Fruit fly (Drosophila melanogaster) whole organism, embryonic: ENCODE results near the gene mahe.
A peak's percentile ranks its signal among the peaks of the same experiment; 100 is the strongest.

Experiments used
- Atf3 ChIP-seq: fragments of 200-800 bp; sonication (Bioruptor generic); optimal IDR thresholded peaks from 3 replicates; lab custom pipeline; 2016; ENCODE audit warnings: missing biosample characterization, missing genetic modification characterization
- Bdp1 ChIP-seq: fragments of 200-800 bp; sonication (Bioruptor generic); optimal IDR thresholded peaks from 3 replicates; lab custom pipeline; 2016; ENCODE audit warnings: missing biosample characterization, missing genetic modification characterization
- CG10979 ChIP-seq: fragments of 200-800 bp; sonication (Bioruptor generic); optimal IDR thresholded peaks from 2 replicates; lab custom pipeline; 2018; ENCODE audit warnings: missing biosample characterization, mild to moderate bottlenecking, missing genetic modification characterization, moderate library complexity
- CG11093 ChIP-seq: fragments of 200-800 bp; sonication (Bioruptor generic); IDR thresholded peaks from 3 replicates; pipeline ENCODE4 v1.3.6; 2022; ENCODE audit warnings: missing biosample characterization, missing genetic modification characterization
- CG13424 ChIP-seq: fragments of 200-800 bp; sonication (Bioruptor generic); optimal IDR thresholded peaks from 2 replicates; lab custom pipeline; 2019; ENCODE audit warnings: missing biosample characterization, mild to moderate bottlenecking, missing genetic modification characterization, moderate library complexity
- CG14014 ChIP-seq: fragments of 200-800 bp; sonication (Bioruptor generic); IDR thresholded peaks from 2 replicates; pipeline ENCODE4 v1.3.6; 2022; ENCODE audit warnings: missing biosample characterization, missing genetic modification characterization
- CG14710 ChIP-seq: fragments of 200-800 bp; sonication (Bioruptor generic); optimal IDR thresholded peaks from 3 replicates; lab custom pipeline; 2019; ENCODE audit warnings: missing biosample characterization, mild to moderate bottlenecking, missing genetic modification characterization, moderate library complexity
- CG14965 ChIP-seq: fragments of 200-800 bp; sonication (Bioruptor generic); optimal IDR thresholded peaks from 2 replicates; lab custom pipeline; 2016; ENCODE audit warnings: missing biosample characterization, missing genetic modification characterization, borderline replicate concordance
- CG17361 ChIP-seq: fragments of 200-800 bp; sonication (Bioruptor generic); IDR thresholded peaks from 3 replicates; pipeline ENCODE4 v1.3.6; 2022; ENCODE audit warnings: missing biosample characterization, missing genetic modification characterization
- CG17829 ChIP-seq: fragments of 200-800 bp; optimal IDR thresholded peaks from 2 replicates; lab custom pipeline; 2019; ENCODE audit warnings: missing biosample characterization, mild to moderate bottlenecking, missing genetic modification characterization, moderate library complexity
- CG2199 ChIP-seq: fragments of 200-800 bp; sonication (Bioruptor generic); IDR thresholded peaks from 3 replicates; pipeline ENCODE4 v1.3.6; 2022; ENCODE audit warnings: missing biosample characterization, missing genetic modification characterization
- CG2712 ChIP-seq: fragments of 200-800 bp; optimal IDR thresholded peaks from 3 replicates; lab custom pipeline; 2019; ENCODE audit warnings: missing biosample characterization, mild to moderate bottlenecking, missing genetic modification characterization, moderate library complexity
- CG30431 ChIP-seq: fragments of 200-800 bp; sonication (Bioruptor generic); optimal IDR thresholded peaks from 2 replicates; lab custom pipeline; 2017; ENCODE audit warnings: missing biosample characterization, missing genetic modification characterization
- CG31388 ChIP-seq: fragments of 200-800 bp; sonication (Bioruptor generic); optimal IDR thresholded peaks from 2 replicates; lab custom pipeline; 2016; ENCODE audit warnings: missing biosample characterization, missing genetic modification characterization
- CG33557 ChIP-seq: fragments of 200-800 bp; sonication (Bioruptor generic); optimal IDR thresholded peaks from 2 replicates; lab custom pipeline; 2019; ENCODE audit warnings: missing biosample characterization, mild to moderate bottlenecking, missing genetic modification characterization, moderate library complexity
- CG3726 ChIP-seq: fragments of 200-800 bp; sonication (Bioruptor generic); IDR thresholded peaks from 3 replicates; pipeline ENCODE4, ENCODE4 v1.3.6; 2022; ENCODE audit warnings: missing biosample characterization, missing genetic modification characterization
- CG4617 ChIP-seq: fragments of 200-800 bp; sonication (Bioruptor generic); optimal IDR thresholded peaks from 3 replicates; lab custom pipeline; 2016; ENCODE audit warnings: missing biosample characterization, missing genetic modification characterization, borderline replicate concordance
- CG7357 ChIP-seq: fragments of 200-800 bp; sonication (Bioruptor generic); IDR thresholded peaks from 3 replicates; pipeline ENCODE4 v1.3.6; 2022; ENCODE audit warnings: missing biosample characterization, missing genetic modification characterization
- D ChIP-seq, 2 experiments: fragments of 200-800 bp in 1 of 2; fragments of >200 bp in 1 of 2; sonication (Bioruptor generic) in 1 of 2; optimal IDR thresholded peaks; 2 replicates in 1 of 2; 3 replicates in 1 of 2; lab custom pipeline; 2017; ENCODE audit warnings: mild to moderate bottlenecking in 1 of 2, missing biosample characterization in 1 of 2, missing genetic modification characterization in 1 of 2, missing genetic modification reagents in 1 of 2
- Gsc ChIP-seq: fragments of 200-800 bp; sonication (Bioruptor generic); IDR thresholded peaks from 2 replicates; pipeline ENCODE4 v1.3.6; 2022; ENCODE audit warnings: missing biosample characterization, missing genetic modification characterization
- Hmr ChIP-seq: fragments of 200-800 bp; sonication (Bioruptor generic); optimal IDR thresholded peaks from 3 replicates; lab custom pipeline; 2017; ENCODE audit warnings: mild to moderate bottlenecking, missing biosample characterization, missing genetic modification reagents, missing genetic modification characterization
- Hr78 ChIP-seq, 2 experiments: fragments of 200-800 bp in 1 of 2; fragments of >200 bp in 1 of 2; sonication (Bioruptor generic) in 1 of 2; optimal IDR thresholded peaks; 2 replicates each; lab custom pipeline; 2017 to 2019; ENCODE audit warnings: missing biosample characterization in 2 of 2, missing genetic modification characterization in 2 of 2, mild to moderate bottlenecking in 1 of 2, moderate library complexity in 1 of 2
- Hsf ChIP-seq: fragments of 200-800 bp; sonication (Bioruptor generic); optimal IDR thresholded peaks from 3 replicates; lab custom pipeline; 2016; ENCODE audit warnings: missing biosample characterization, missing genetic modification characterization
- NC2β ChIP-seq: fragments of 200-800 bp; sonication (Bioruptor generic); optimal IDR thresholded peaks from 2 replicates; lab custom pipeline; 2016; ENCODE audit warnings: missing biosample characterization, missing genetic modification characterization
- Poxn ChIP-seq: fragments of 200-800 bp; sonication (Bioruptor generic); IDR thresholded peaks from 2 replicates; pipeline ENCODE4 v1.3.6; 2022; ENCODE audit warnings: missing biosample characterization, missing genetic modification characterization
- Spps ChIP-seq: fragments of 200-800 bp; sonication (Bioruptor generic); optimal IDR thresholded peaks from 2 replicates; lab custom pipeline; 2018; ENCODE audit warnings: missing biosample characterization, mild to moderate bottlenecking, missing genetic modification characterization
- Trl ChIP-seq, 3 experiments: fragments of >200 bp in 2 of 3; fragments of 200-800 bp in 1 of 3; sonication (Bioruptor generic) in 1 of 3; optimal IDR thresholded peaks; 2 replicates in 1 of 3; 3 replicates in 2 of 3; lab custom pipeline; 2016 to 2017; ENCODE audit warnings: missing biosample characterization in 1 of 3, missing genetic modification characterization in 1 of 3
- bab2 ChIP-seq: fragments of 200-800 bp; sonication (Bioruptor generic); optimal IDR thresholded peaks from 2 replicates; lab custom pipeline; 2016; ENCODE audit warnings: missing biosample characterization, missing genetic modification characterization
- chn ChIP-seq: fragments of 200-800 bp; sonication (Bioruptor generic); optimal IDR thresholded peaks from 2 replicates; lab custom pipeline; 2016; ENCODE audit warnings: missing biosample characterization, missing genetic modification characterization
- dati ChIP-seq: fragments of 200-800 bp; sonication (Bioruptor generic); IDR thresholded peaks from 2 replicates; pipeline ENCODE4 v1.3.6; 2022; ENCODE audit warnings: missing biosample characterization, missing genetic modification characterization
- dimm ChIP-seq: fragments of 200-800 bp; sonication (Bioruptor generic); IDR thresholded peaks from 2 replicates; pipeline ENCODE4 v1.3.6; 2022; ENCODE audit warnings: missing biosample characterization, missing genetic modification characterization
- dpn ChIP-seq, 2 experiments: fragments of 200-800 bp; sonication (Bioruptor generic); optimal IDR thresholded peaks; 3 replicates each; lab custom pipeline; 2016; ENCODE audit warnings: missing biosample characterization in 2 of 2, missing genetic modification characterization in 2 of 2
- dysf ChIP-seq: fragments of 200-800 bp; sonication (Bioruptor generic); IDR thresholded peaks from 3 replicates; pipeline ENCODE4 v1.3.6; 2022; ENCODE audit warnings: missing biosample characterization, missing genetic modification characterization
- hkb ChIP-seq, 2 experiments: fragments of 200-800 bp in 1 of 2; fragments of >200 bp in 1 of 2; sonication (Bioruptor generic) in 1 of 2; IDR thresholded peaks in 1 of 2; optimal IDR thresholded peaks in 1 of 2; 2 replicates each; pipeline versions ENCODE4 v1.3.6 to Lab custom; 2017 to 2022; ENCODE audit warnings: missing biosample characterization in 1 of 2, missing genetic modification characterization in 1 of 2
- inv ChIP-seq: fragments of 200-800 bp; sonication (Bioruptor generic); IDR thresholded peaks from 2 replicates; pipeline ENCODE4 v1.3.6; 2022; ENCODE audit warnings: missing biosample characterization, missing genetic modification characterization; ENCODE audit not compliant: partially characterized antibody
- lilli ChIP-seq: fragments of 200-800 bp; sonication (Bioruptor generic); optimal IDR thresholded peaks from 3 replicates; lab custom pipeline; 2016; ENCODE audit warnings: missing biosample characterization, missing genetic modification characterization
- mirr ChIP-seq: fragments of 200-800 bp; sonication (Bioruptor generic); optimal IDR thresholded peaks from 3 replicates; lab custom pipeline; 2018; ENCODE audit warnings: missing biosample characterization, mild to moderate bottlenecking, missing genetic modification characterization
- nom ChIP-seq: fragments of 200-800 bp; sonication (Bioruptor generic); optimal IDR thresholded peaks from 2 replicates; lab custom pipeline; 2017; ENCODE audit warnings: missing biosample characterization, missing genetic modification characterization, mild to moderate bottlenecking, moderate library complexity, missing genetic modification reagents
- onecut ChIP-seq: fragments of 200-800 bp; sonication (Bioruptor generic); IDR thresholded peaks from 2 replicates; pipeline ENCODE4 v1.3.6; 2022; ENCODE audit warnings: missing biosample characterization, missing genetic modification characterization
- otp ChIP-seq: fragments of 200-800 bp; sonication (Bioruptor generic); IDR thresholded peaks from 3 replicates; pipeline ENCODE4, ENCODE4 v1.3.6; 2022; ENCODE audit warnings: missing biosample characterization, missing genetic modification characterization
- pan ChIP-seq, 4 experiments: fragments of >200 bp in 3 of 4; fragments of 200-800 bp in 1 of 4; sonication (Bioruptor generic) in 1 of 4; optimal IDR thresholded peaks in 3 of 4; IDR thresholded peaks in 1 of 4; 2 replicates each; pipeline versions ENCODE4 v1.3.6 to Lab custom; 2017 to 2022; ENCODE audit warnings: missing biosample characterization in 2 of 4, missing genetic modification characterization in 2 of 4, mixed read lengths in 1 of 4
- peb ChIP-seq: fragments of 200-800 bp; sonication (Bioruptor generic); IDR thresholded peaks from 2 replicates; pipeline ENCODE4 v1.3.6; 2022; ENCODE audit warnings: missing biosample characterization, missing genetic modification characterization
- pzg ChIP-seq: fragments of 200-800 bp; sonication (Bioruptor generic); optimal IDR thresholded peaks from 3 replicates; lab custom pipeline; 2018; ENCODE audit warnings: missing biosample characterization, mild to moderate bottlenecking, missing genetic modification characterization, moderate library complexity
- rib ChIP-seq: fragments of 200-800 bp; sonication (Bioruptor generic); IDR thresholded peaks from 2 replicates; pipeline ENCODE4 v1.3.6; 2022; ENCODE audit warnings: missing biosample characterization, missing genetic modification characterization
- salm ChIP-seq: fragments of 200-800 bp; sonication (Bioruptor generic); optimal IDR thresholded peaks from 2 replicates; lab custom pipeline; 2018; ENCODE audit warnings: missing biosample characterization, mild to moderate bottlenecking, missing genetic modification characterization
- seq ChIP-seq: fragments of 200-800 bp; sonication (Bioruptor generic); IDR thresholded peaks from 2 replicates; pipeline ENCODE4 v1.3.6; 2022; ENCODE audit warnings: missing biosample characterization, missing genetic modification characterization
- stwl ChIP-seq: fragments of 200-800 bp; sonication (Bioruptor generic); optimal IDR thresholded peaks from 3 replicates; lab custom pipeline; 2018; ENCODE audit warnings: missing biosample characterization, mild to moderate bottlenecking, missing genetic modification characterization, moderate library complexity
- tio ChIP-seq: fragments of 200-800 bp; sonication (Bioruptor generic); optimal IDR thresholded peaks from 2 replicates; lab custom pipeline; 2017; ENCODE audit warnings: missing biosample characterization, missing genetic modification characterization, inconsistent platforms
- unpg ChIP-seq: fragments of 200-800 bp; sonication (Bioruptor generic); optimal IDR thresholded peaks from 3 replicates; lab custom pipeline; 2018; ENCODE audit warnings: missing biosample characterization, mild to moderate bottlenecking, missing genetic modification characterization, moderate library complexity

The mahe gene

dm6 chrX:7893411-7894122, 37.6 kb downstream of the mahe start, which contains the start of the genes CG45089, ND-MNLL and p115 (continued):
- no peak for TF ChIP-seq rib
- no peak for TF ChIP-seq hkb (optimal IDR thresholded peaks at IDR 0.05; lab: Kevin White, UChicago)
- TF ChIP-seq hkb (GFP tag; IDR thresholded peaks at IDR 0.05; lab: Robert Waterston, UW) = peak; percentile 49
- TF ChIP-seq seq (GFP tag; lab: Robert Waterston, UW) = peak; percentile 31; the same call in 1 of the 2 replicates
- TF ChIP-seq CG14965 (GFP tag; lab: Kevin White, UChicago) = no peak
- TF ChIP-seq pzg (GFP tag; lab: Kevin White, UChicago) = peak; percentile 59
- no peak for TF ChIP-seq Bdp1 (GFP tag; lab: Kevin White, UChicago)
- no peak for TF ChIP-seq CG11093 (GFP tag; lab: Robert Waterston, UW)
- TF ChIP-seq CG3726 (GFP tag; lab: Robert Waterston, UW) = no peak
- no peak for TF ChIP-seq Poxn
- TF ChIP-seq CG7357 (GFP tag; lab: Robert Waterston, UW) = no peak
- TF ChIP-seq Hsf (GFP tag; lab: Kevin White, UChicago) = peak; percentile 48
- peak; percentile 47; the same call in 1 of the 2 replicates for TF ChIP-seq CG14014 (GFP tag; lab: Robert Waterston, UW)
- TF ChIP-seq salm (tag; lab: Kevin White, UChicago) = no peak
- TF ChIP-seq CG31388 = peak; percentile 6
- TF ChIP-seq Hr78 (GFP tag; optimal IDR thresholded peaks at IDR 0.05; lab: Kevin White, UChicago) = no peak
- peak; percentile 60 for TF ChIP-seq unpg
- TF ChIP-seq bab2 (GFP tag; lab: Kevin White, UChicago) = peak; percentile 24
- TF ChIP-seq inv = peak; percentile 61
- peak; percentile 77 for TF ChIP-seq CG14710
- TF ChIP-seq dati = no peak
- peak; percentile 40 for TF ChIP-seq Hmr (GFP tag; lab: Kevin White, UChicago)
- TF ChIP-seq otp = no peak
- 0 out of 2 replicates have a peak, but pooled peaks have one; percentile 6 for TF ChIP-seq onecut (GFP tag; lab: Robert Waterston, UW)
- TF ChIP-seq dpn (GFP tag; optimal IDR thresholded peaks at IDR 0.05; lab: Kevin White, UChicago) = peak; percentile 11 to 68
- TF ChIP-seq NC2β (GFP tag; lab: Kevin White, UChicago) = peak; percentile 12
- TF ChIP-seq dimm = no peak
- no peak for TF ChIP-seq mirr (GFP tag; lab: Kevin White, UChicago)
- TF ChIP-seq CG30431 (GFP tag; lab: Kevin White, UChicago) = no peak
- peak; percentile 72 for TF ChIP-seq CG13424 (tag; lab: Kevin White, UChicago)
- peak; percentile 28 for TF ChIP-seq chn (GFP tag; lab: Kevin White, UChicago)
- peak; percentile 29 for TF ChIP-seq CG33557 (GFP tag; lab: Kevin White, UChicago)
- no peak for TF ChIP-seq Gsc (GFP tag; lab: Robert Waterston, UW)
- TF ChIP-seq CG4617 = peak; percentile 56
- TF ChIP-seq dysf (GFP tag; lab: Robert Waterston, UW) = peak; percentile 50; the same call in 1 of the 3 replicates
- TF ChIP-seq stwl = peak; percentile 59
- no peak for TF ChIP-seq pan (optimal IDR thresholded peaks at IDR 0.05; lab: Kevin White, UChicago)
- peak in 1 of 2 experiments; percentile 20 for TF ChIP-seq pan (GFP tag; optimal IDR thresholded peaks at IDR 0.05 in 1 of 2, IDR thresholded peaks at IDR 0.05 in 1 of 2)
- no peak for TF ChIP-seq CG2199 (GFP tag; lab: Robert Waterston, UW)
- peak; percentile 9 for TF ChIP-seq Spps (tag; lab: Kevin White, UChicago)

dm6 chrX:7892539-7892899, 38.7 kb downstream of the mahe start:
- no peak for TF ChIP-seq peb (GFP tag; lab: Robert Waterston, UW)
- no peak for TF ChIP-seq D (optimal IDR thresholded peaks at IDR 0.05; lab: Kevin White, UChicago)
- peak; percentile 13 for TF ChIP-seq D (GFP tag; optimal IDR thresholded peaks at IDR 0.05; lab: Kevin White, UChicago)
- TF ChIP-seq CG10979 = peak; percentile 48
- no peak for TF ChIP-seq Atf3 (GFP tag; lab: Kevin White, UChicago)
- no peak for TF ChIP-seq nom (GFP tag; lab: Kevin White, UChicago)
- no peak for TF ChIP-seq Trl (optimal IDR thresholded peaks at IDR 0.05; lab: Kevin White, UChicago)
- no peak for TF ChIP-seq Trl (GFP tag; optimal IDR thresholded peaks at IDR 0.05; lab: Kevin White, UChicago)
- TF ChIP-seq otp = no peak
- TF ChIP-seq CG2712 (tag; lab: Kevin White, UChicago) = peak; percentile 4
- 0 out of 3 replicates have a peak, but pooled peaks have one; percentile 29 for TF ChIP-seq CG17361 (GFP tag; lab: Robert Waterston, UW)
- peak; percentile 12 for TF ChIP-seq lilli
- TF ChIP-seq tio = peak; percentile 6
- peak; percentile 4 for TF ChIP-seq CG17829 (tag; lab: Kevin White, UChicago)
